Worm (Caenorhabditis elegans): ENCODE measurements around the gene shk-1.

Gene shk-1

DNA sequence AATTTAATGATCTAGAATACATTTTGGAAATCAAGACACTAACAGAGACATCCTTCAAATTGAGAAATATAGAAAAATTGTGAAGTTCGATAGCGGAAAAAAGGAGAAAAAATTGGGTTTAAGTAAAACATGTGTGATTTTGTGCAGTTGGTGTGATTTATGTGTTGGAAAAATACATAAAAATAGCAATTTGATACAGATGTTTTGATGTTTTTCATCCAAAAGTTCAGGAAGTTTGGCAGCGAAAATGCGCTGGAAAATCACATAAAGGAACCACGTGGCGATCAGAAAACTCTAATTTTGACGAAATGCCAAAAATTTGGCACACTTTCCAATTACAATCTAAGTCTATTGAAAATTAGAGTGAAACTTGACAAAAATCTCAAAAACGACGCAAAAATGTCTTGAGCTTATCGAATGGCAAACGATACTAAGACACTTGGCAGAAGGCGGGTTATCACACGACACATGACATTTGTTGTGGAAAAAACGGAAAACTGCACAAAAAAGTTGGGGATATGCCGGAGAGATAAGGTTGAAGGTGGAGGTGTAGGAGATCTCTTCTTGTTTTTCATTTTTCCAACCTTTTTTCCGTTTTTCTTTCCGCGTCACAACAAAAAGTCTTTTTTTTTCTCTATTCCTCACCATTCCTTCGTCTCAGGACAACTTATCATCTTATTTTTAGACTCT, 16.0 kb downstream of the shk-1 start, which contains the start of gene ZK1321.4:
Gene ZK1321.4 (minus strand): TSS at position 51 of the 690 bp plus-strand sequence.
- TF ChIP-seq B0336.3 (GFP tag; IDR thresholded peaks at IDR 0.05): no peak
- no peak for TF ChIP-seq ceh-40 (GFP tag; IDR thresholded peaks at IDR 0.05)
- TF ChIP-seq F55B11.4 (tag; optimal IDR thresholded peaks at IDR 0.05; ENCODE audit: borderline replicate concordance, insufficient read depth): no peak
- no peak for TF ChIP-seq bed-2 (GFP tag; IDR thresholded peaks at IDR 0.05)
- TF ChIP-seq aptf-2 (GFP tag; conservative IDR thresholded peaks at IDR 0.05): no peak
- TF ChIP-seq C06A6.2 (GFP tag; conservative IDR thresholded peaks at IDR 0.05): no peak
- TF ChIP-seq nhr-179 (tag; optimal IDR thresholded peaks at IDR 0.05): no peak
- TF ChIP-seq attf-3 (GFP tag; conservative IDR thresholded peaks at IDR 0.05): no peak
- TF ChIP-seq lsl-1 (GFP tag; optimal IDR thresholded peaks at IDR 0.05): no peak
- TF ChIP-seq zim-3 (tag; optimal IDR thresholded peaks at IDR 0.05): no peak
- no peak for TF ChIP-seq repo-1 (tag; optimal IDR thresholded peaks at IDR 0.05)
- TF ChIP-seq tbp1 (GFP tag; optimal IDR thresholded peaks at IDR 0.05): no peak
- no peak for TF ChIP-seq mcd-1 (GFP tag; IDR thresholded peaks at IDR 0.05)
- TF ChIP-seq bed-1 (GFP tag; IDR thresholded peaks at IDR 0.05): no peak
- TF ChIP-seq unc-130 (GFP tag; optimal IDR thresholded peaks at IDR 0.05): no peak
- TF ChIP-seq hrde-1 (tag; optimal IDR thresholded peaks at IDR 0.05; ENCODE audit: borderline replicate concordance): no peak
- no peak for TF ChIP-seq egl-18 (GFP tag; IDR thresholded peaks at IDR 0.05)
- no peak for TF ChIP-seq ztf-28 (GFP tag; IDR thresholded peaks at IDR 0.05)
- TF ChIP-seq nhr-120 (GFP tag; IDR thresholded peaks at IDR 0.05): no peak

DNA sequence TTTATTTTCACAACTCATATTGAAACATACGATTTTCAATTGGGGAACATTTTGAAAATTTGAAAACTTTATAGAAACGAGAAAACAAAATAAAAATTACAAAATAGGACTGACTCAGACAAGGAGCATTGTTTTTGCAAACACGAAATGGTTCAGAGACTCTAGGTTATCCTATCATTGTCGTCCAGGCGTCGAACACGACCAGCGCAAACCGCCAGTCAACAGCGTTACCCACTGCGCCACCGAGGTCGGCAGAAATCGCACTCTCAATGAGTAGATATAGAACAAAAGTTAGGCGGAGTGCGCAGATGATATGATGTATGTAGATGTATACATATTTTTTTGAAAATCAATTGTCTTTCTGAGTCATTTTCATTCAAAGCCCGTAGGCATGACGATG, 16.6 kb downstream of the shk-1 start:
- TF ChIP-seq snpc-3.4 (tag; optimal IDR thresholded peaks at IDR 0.05) (peak; percentile 77), Y95B8A.8 (GFP tag; IDR thresholded peaks at IDR 0.05) (peak; percentile 58; the same call in 1 of the 2 replicates), hlh-26 (GFP tag; conservative IDR thresholded peaks at IDR 0.05) (no peak), mcd-1 (GFP tag; IDR thresholded peaks at IDR 0.05) (peak; percentile 64; the same call in 1 of the 2 replicates), nhr-120 (GFP tag; IDR thresholded peaks at IDR 0.05) (no peak), zfh-2 (GFP tag; conservative IDR thresholded peaks at IDR 0.05) (no peak), tbp1 (GFP tag; optimal IDR thresholded peaks at IDR 0.05) (peak; percentile 97), egl-18 (GFP tag; IDR thresholded peaks at IDR 0.05) (no peak), Y53F4B.3 (GFP tag; IDR thresholded peaks at IDR 0.05) (0 out of 2 replicates have a peak, but pooled peaks have one; percentile 32), lir-1 (GFP tag; conservative IDR thresholded peaks at IDR 0.05) (no peak), ztf-6 (GFP tag; IDR thresholded peaks at IDR 0.05) (no peak), F33H1.4 (GFP tag; IDR thresholded peaks at IDR 0.05) (peak; percentile 53), madf-3 (GFP tag; IDR thresholded peaks at IDR 0.05) (0 out of 2 replicates have a peak, but pooled peaks have one; percentile 68), C17E4.6 (GFP tag; IDR thresholded peaks at IDR 0.05) (0 out of 2 replicates have a peak, but pooled peaks have one; percentile 56), F23B12.7 (tag; optimal IDR thresholded peaks at IDR 0.05; ENCODE audit: insufficient read depth) (peak; percentile 79), lsy-27 (tag; optimal IDR thresholded peaks at IDR 0.05; ENCODE audit: borderline replicate concordance, insufficient read depth) (no peak), atf-7 (tag; optimal IDR thresholded peaks at IDR 0.05) (peak; percentile 50), hmg-1.2 (GFP tag; IDR thresholded peaks at IDR 0.05) (peak; percentile 70), ekl-4 (GFP tag; IDR thresholded peaks at IDR 0.05) (peak; percentile 56; the same call in 1 of the 2 replicates), Y79H2A.3 (GFP tag; conservative IDR thresholded peaks at IDR 0.05) (peak; percentile 78), ztf-18 (tag; optimal IDR thresholded peaks at IDR 0.05) (peak; percentile 65), sptf-2 (GFP tag; optimal IDR thresholded peaks at IDR 0.05) (no peak), K11D2.4 (GFP tag; IDR thresholded peaks at IDR 0.05) (peak; percentile 42; the same call in 1 of the 2 replicates), F52B5.7 (tag; optimal IDR thresholded peaks at IDR 0.05) (peak; percentile 13), snpc-4 (GFP tag; optimal IDR thresholded peaks at IDR 0.05) (peak; percentile 74), snpc-4 (tag; optimal IDR thresholded peaks at IDR 0.05) (peak in 3 of 4 experiments; percentile 10 to 78 (median 74)), cebp-1 (GFP tag; IDR thresholded peaks at IDR 0.05) (0 out of 2 replicates have a peak, but pooled peaks have one; percentile 33), cebp-1 (tag; optimal IDR thresholded peaks at IDR 0.05) (no peak), lin-35 (GFP tag; optimal IDR thresholded peaks at IDR 0.05) (peak in 1 of 3 experiments; percentile 77), F57C9.4 (tag; optimal IDR thresholded peaks at IDR 0.05) (no peak), sea-2 (GFP tag; IDR thresholded peaks at IDR 0.05) (0 out of 2 replicates have a peak, but pooled peaks have one; percentile 54)
